Fruit fly (Drosophila melanogaster) whole organism, embryonic: ENCODE data around the gene CG6674.
A peak's percentile ranks its signal among the peaks of the same experiment; 100 is the strongest.

Source experiments
- CG11560 ChIP-seq: fragments of 200-800 bp; sonication (Bioruptor generic); IDR thresholded peaks from 3 replicates; pipeline ENCODE4 v1.3.6; 2022; ENCODE audit warnings: missing biosample characterization, missing genetic modification characterization
- CG12155 ChIP-seq: fragments of 200-800 bp; sonication (Bioruptor generic); optimal IDR thresholded peaks from 3 replicates; lab custom pipeline; 2016; ENCODE audit warnings: missing biosample characterization, missing genetic modification characterization
- CG12299 ChIP-seq: fragments of 200-800 bp; sonication (Bioruptor generic); optimal IDR thresholded peaks from 2 replicates; lab custom pipeline; 2018; ENCODE audit warnings: missing biosample characterization, mild to moderate bottlenecking, missing genetic modification characterization
- CG13775 ChIP-seq: fragments of 200-800 bp; sonication (Bioruptor generic); optimal IDR thresholded peaks from 3 replicates; lab custom pipeline; 2017; ENCODE audit warnings: missing biosample characterization, mild to moderate bottlenecking, missing genetic modification characterization
- CG14710 ChIP-seq: fragments of 200-800 bp; sonication (Bioruptor generic); optimal IDR thresholded peaks from 3 replicates; lab custom pipeline; 2019; ENCODE audit warnings: missing biosample characterization, mild to moderate bottlenecking, missing genetic modification characterization, moderate library complexity
- CG15514 ChIP-seq: fragments of 200-800 bp; sonication (Bioruptor generic); optimal IDR thresholded peaks from 3 replicates; lab custom pipeline; 2017; ENCODE audit warnings: missing biosample characterization, missing genetic modification characterization, mild to moderate bottlenecking, moderate library complexity, missing genetic modification reagents
- CG17359 ChIP-seq: fragments of 200-800 bp; sonication (Bioruptor generic); optimal IDR thresholded peaks from 3 replicates; lab custom pipeline; 2018; ENCODE audit warnings: missing biosample characterization, mild to moderate bottlenecking, missing genetic modification characterization, moderate library complexity
- CG18011 ChIP-seq: fragments of 200-800 bp; sonication (Bioruptor generic); optimal IDR thresholded peaks from 2 replicates; lab custom pipeline; 2017; ENCODE audit warnings: missing biosample characterization, missing genetic modification characterization, mild to moderate bottlenecking, moderate library complexity, missing genotype
- CG2678 ChIP-seq: fragments of 200-800 bp; sonication (Bioruptor generic); optimal IDR thresholded peaks from 3 replicates; lab custom pipeline; 2019; ENCODE audit warnings: missing biosample characterization, mild to moderate bottlenecking, missing genetic modification characterization, moderate library complexity
- CG2712 ChIP-seq: fragments of 200-800 bp; optimal IDR thresholded peaks from 3 replicates; lab custom pipeline; 2019; ENCODE audit warnings: missing biosample characterization, mild to moderate bottlenecking, missing genetic modification characterization, moderate library complexity
- CG2889 ChIP-seq: fragments of 200-800 bp; sonication (Bioruptor generic); IDR thresholded peaks from 3 replicates; pipeline ENCODE4 v1.3.6; 2022; ENCODE audit warnings: missing biosample characterization, missing genetic modification characterization
- CG31365 ChIP-seq: fragments of 200-800 bp; sonication (Bioruptor generic); optimal IDR thresholded peaks from 2 replicates; lab custom pipeline; 2018; ENCODE audit warnings: missing biosample characterization, mild to moderate bottlenecking, missing genetic modification characterization
- CG3163 ChIP-seq: fragments of 200-800 bp; sonication (Bioruptor generic); optimal IDR thresholded peaks from 3 replicates; lab custom pipeline; 2016; ENCODE audit warnings: missing biosample characterization, missing genetic modification characterization
- CG4707 ChIP-seq: fragments of 200-800 bp; sonication (Bioruptor generic); optimal IDR thresholded peaks from 2 replicates; lab custom pipeline; 2018; ENCODE audit warnings: missing biosample characterization, mild to moderate bottlenecking, missing genetic modification characterization, moderate library complexity
- CG6683 ChIP-seq: fragments of 200-800 bp; sonication (Bioruptor generic); optimal IDR thresholded peaks from 2 replicates; lab custom pipeline; 2017; ENCODE audit warnings: missing biosample characterization, mild to moderate bottlenecking, missing genetic modification characterization, missing genetic modification reagents
- CG8765 ChIP-seq: fragments of 200-800 bp; sonication (Bioruptor generic); IDR thresholded peaks from 2 replicates; pipeline ENCODE4 v1.3.6; 2022; ENCODE audit warnings: missing biosample characterization, missing genetic modification characterization
- CG8944 ChIP-seq: fragments of 200-800 bp; sonication (Bioruptor generic); optimal IDR thresholded peaks from 3 replicates; lab custom pipeline; 2016; ENCODE audit warnings: missing biosample characterization, missing genetic modification characterization
- CG9727 ChIP-seq: fragments of 200-800 bp; sonication (Bioruptor generic); optimal IDR thresholded peaks from 3 replicates; lab custom pipeline; 2017; ENCODE audit warnings: missing biosample characterization, mild to moderate bottlenecking, missing genetic modification characterization
- CG9817 ChIP-seq: fragments of 200-800 bp; sonication (Bioruptor generic); optimal IDR thresholded peaks from 2 replicates; lab custom pipeline; 2018; ENCODE audit warnings: missing biosample characterization, mild to moderate bottlenecking, missing genetic modification characterization, moderate library complexity
- CoRest ChIP-seq: fragments of 200-800 bp; sonication (Bioruptor generic); optimal IDR thresholded peaks from 3 replicates; lab custom pipeline; 2018; ENCODE audit warnings: missing biosample characterization, mild to moderate bottlenecking, missing genetic modification characterization, moderate library complexity
- Fer1 ChIP-seq: fragments of 200-800 bp; sonication (Bioruptor generic); optimal IDR thresholded peaks from 2 replicates; lab custom pipeline; 2017; ENCODE audit warnings: missing biosample characterization, mild to moderate bottlenecking, missing genetic modification characterization
- Hr51 ChIP-seq, 2 experiments: fragments of 200-800 bp; sonication (Bioruptor generic); optimal IDR thresholded peaks; 2 replicates in 1 of 2; 3 replicates in 1 of 2; lab custom pipeline; 2016 to 2018; ENCODE audit warnings: missing biosample characterization in 2 of 2, missing genetic modification characterization in 2 of 2, mild to moderate bottlenecking in 1 of 2, moderate library complexity in 1 of 2
- Lhr ChIP-seq: fragments of 200-800 bp; sonication (Bioruptor generic); optimal IDR thresholded peaks from 3 replicates; lab custom pipeline; 2017; ENCODE audit warnings: mild to moderate bottlenecking, missing biosample characterization, missing genetic modification reagents, missing genetic modification characterization
- Max ChIP-seq: fragments of 200-800 bp; sonication (Bioruptor generic); optimal IDR thresholded peaks from 2 replicates; lab custom pipeline; 2016; ENCODE audit warnings: missing biosample characterization, mild to moderate bottlenecking, missing genetic modification characterization
- Myb ChIP-seq: fragments of 200-800 bp; sonication (Bioruptor generic); optimal IDR thresholded peaks from 2 replicates; lab custom pipeline; 2016; ENCODE audit warnings: missing biosample characterization, missing genetic modification characterization
- NC2α ChIP-seq: fragments of 200-800 bp; sonication (Bioruptor generic); optimal IDR thresholded peaks from 2 replicates; lab custom pipeline; 2016; ENCODE audit warnings: missing biosample characterization, missing genetic modification characterization
- Pdp1 ChIP-seq, 2 experiments: fragments of 200-800 bp; sonication (Bioruptor generic); optimal IDR thresholded peaks; 3 replicates each; lab custom pipeline; 2016; ENCODE audit warnings: missing biosample characterization in 2 of 2, missing genetic modification characterization in 2 of 2, mild to moderate bottlenecking in 1 of 2, moderate library complexity in 1 of 2
- Ravus ChIP-seq: fragments of 200-800 bp; sonication (Bioruptor generic); IDR thresholded peaks from 2 replicates; pipeline ENCODE4 v1.3.6; 2022; ENCODE audit warnings: missing biosample characterization, missing genetic modification characterization
- Side ChIP-seq: fragments of 200-800 bp; sonication (Bioruptor generic); optimal IDR thresholded peaks from 2 replicates; lab custom pipeline; 2016; ENCODE audit warnings: missing biosample characterization, missing genetic modification characterization
- Usf ChIP-seq: fragments of 200-800 bp; sonication (Bioruptor generic); optimal IDR thresholded peaks from 2 replicates; lab custom pipeline; 2017; ENCODE audit warnings: missing genotype, missing biosample characterization, missing genetic modification characterization
- Xrp1 ChIP-seq: fragments of 200-800 bp; sonication (Bioruptor generic); IDR thresholded peaks from 2 replicates; pipeline ENCODE4 v1.3.6; 2022; ENCODE audit warnings: missing biosample characterization, missing genetic modification characterization
- bbx ChIP-seq: fragments of 200-800 bp; sonication (Bioruptor generic); IDR thresholded peaks from 2 replicates; pipeline ENCODE4 v1.3.6; 2022; ENCODE audit warnings: missing biosample characterization, missing genetic modification characterization; ENCODE audit not compliant: partially characterized antibody
- cg ChIP-seq: fragments of 200-800 bp; sonication (Bioruptor generic); optimal IDR thresholded peaks from 3 replicates; lab custom pipeline; 2019; ENCODE audit warnings: missing biosample characterization, mild to moderate bottlenecking, missing genetic modification characterization, moderate library complexity
- crc ChIP-seq: fragments of 200-800 bp; sonication (Bioruptor generic); optimal IDR thresholded peaks from 2 replicates; lab custom pipeline; 2016; ENCODE audit warnings: missing biosample characterization, missing genetic modification characterization
- emc ChIP-seq: fragments of 200-800 bp; sonication (Bioruptor generic); optimal IDR thresholded peaks from 2 replicates; lab custom pipeline; 2016; ENCODE audit warnings: missing biosample characterization, missing genetic modification characterization
- ems ChIP-seq: fragments of 200-800 bp; sonication (Bioruptor generic); optimal IDR thresholded peaks from 3 replicates; lab custom pipeline; 2016; ENCODE audit warnings: missing biosample characterization, missing genetic modification characterization
- grau ChIP-seq: fragments of 200-800 bp; optimal IDR thresholded peaks from 3 replicates; lab custom pipeline; 2019; ENCODE audit warnings: missing biosample characterization, mild to moderate bottlenecking, missing genetic modification characterization, moderate library complexity
- hb ChIP-seq: fragments of 200-800 bp; sonication (Bioruptor generic); IDR thresholded peaks from 3 replicates; pipeline ENCODE4 v1.3.6; 2022; ENCODE audit warnings: missing biosample characterization, missing genetic modification characterization; ENCODE audit not compliant: partially characterized antibody
- hth ChIP-seq: fragments of >200 bp; optimal IDR thresholded peaks from 2 replicates; lab custom pipeline; 2017; ENCODE audit warnings: inconsistent platforms
- mam ChIP-seq: fragments of 200-800 bp; sonication (Bioruptor generic); optimal IDR thresholded peaks from 3 replicates; lab custom pipeline; 2016; ENCODE audit warnings: missing biosample characterization, missing genetic modification characterization
- psq ChIP-seq: fragments of 200-800 bp; sonication (Bioruptor generic); optimal IDR thresholded peaks from 2 replicates; lab custom pipeline; 2017; ENCODE audit warnings: missing biosample characterization, missing genetic modification characterization
- pum ChIP-seq: fragments of 200-800 bp; sonication (Bioruptor generic); optimal IDR thresholded peaks from 2 replicates; lab custom pipeline; 2016; ENCODE audit warnings: missing biosample characterization, missing genetic modification characterization
- pzg ChIP-seq: fragments of 200-800 bp; sonication (Bioruptor generic); optimal IDR thresholded peaks from 3 replicates; lab custom pipeline; 2018; ENCODE audit warnings: missing biosample characterization, mild to moderate bottlenecking, missing genetic modification characterization, moderate library complexity
- repo ChIP-seq: fragments of 200-800 bp; sonication (Bioruptor generic); optimal IDR thresholded peaks from 2 replicates; lab custom pipeline; 2016; ENCODE audit warnings: missing biosample characterization, missing genetic modification characterization
- schlank ChIP-seq: fragments of 200-800 bp; sonication (Bioruptor generic); optimal IDR thresholded peaks from 2 replicates; lab custom pipeline; 2018; ENCODE audit warnings: missing biosample characterization, mild to moderate bottlenecking, missing genetic modification characterization
- sima ChIP-seq: fragments of 200-800 bp; sonication (Bioruptor generic); optimal IDR thresholded peaks from 2 replicates; lab custom pipeline; 2016; ENCODE audit warnings: missing biosample characterization, missing genetic modification characterization
- unpg ChIP-seq: fragments of 200-800 bp; sonication (Bioruptor generic); optimal IDR thresholded peaks from 3 replicates; lab custom pipeline; 2018; ENCODE audit warnings: missing biosample characterization, mild to moderate bottlenecking, missing genetic modification characterization, moderate library complexity
- vfl ChIP-seq: fragments of 200-800 bp; sonication (Bioruptor generic); optimal IDR thresholded peaks from 2 replicates; lab custom pipeline; 2016; ENCODE audit warnings: missing biosample characterization, missing genetic modification characterization
- z ChIP-seq: fragments of 200-800 bp; sonication (Bioruptor generic); IDR thresholded peaks from 3 replicates; pipeline ENCODE4 v1.3.6; 2022; ENCODE audit warnings: missing biosample characterization, missing genetic modification characterization

The CG6674 gene

dm6 chr3L:9972007-9972856 lies at the start of gene CG6674, which contains the start of the genes CG42455 and vnc:
TSS of gene CG6674 (minus strand) at chr3L:9972054.
TSS of gene CG42455 (plus strand) at chr3L:9972312.
TSS of gene vnc (plus strand) at chr3L:9972312.
- peak; percentile 11 for TF ChIP-seq CG15514 (GFP tag; lab: Kevin White, UChicago)
- TF ChIP-seq CG18011 (GFP tag; lab: Kevin White, UChicago) = peak; percentile 7
- TF ChIP-seq CG12299 (tag; lab: Kevin White, UChicago) = no peak
- no peak for TF ChIP-seq NC2α
- TF ChIP-seq CG2712 (tag; lab: Kevin White, UChicago) = no peak
- TF ChIP-seq CoRest = no peak
- TF ChIP-seq CG11560 (tag; lab: Robert Waterston, UW) = no peak
- no peak for TF ChIP-seq hb
- peak; percentile 34 for TF ChIP-seq mam (GFP tag; lab: Kevin White, UChicago)
- TF ChIP-seq CG17359 = peak; percentile 13
- TF ChIP-seq unpg (GFP tag; lab: Kevin White, UChicago) = peak; percentile 13
- TF ChIP-seq CG8944 (GFP tag; lab: Kevin White, UChicago) = no peak
- no peak for TF ChIP-seq repo (GFP tag; lab: Kevin White, UChicago)
- TF ChIP-seq CG8765 (GFP tag; lab: Robert Waterston, UW) = no peak
- peak; percentile 51 for TF ChIP-seq Xrp1
- no peak for TF ChIP-seq vfl (GFP tag; lab: Kevin White, UChicago)
- peak; percentile 13 for TF ChIP-seq CG9727 (GFP tag; lab: Kevin White, UChicago)
- TF ChIP-seq Side = no peak
- TF ChIP-seq CG31365 (tag; lab: Kevin White, UChicago) = no peak
- TF ChIP-seq CG14710 (tag; lab: Kevin White, UChicago) = peak; percentile 34
- peak; percentile 26 for TF ChIP-seq ems
- TF ChIP-seq psq = no peak
- peak; percentile 20 for TF ChIP-seq Lhr (GFP tag; lab: Kevin White, UChicago)
- TF ChIP-seq Pdp1 (GFP tag; optimal IDR thresholded peaks at IDR 0.05; lab: Kevin White, UChicago) = peak; percentile 27 to 47
- TF ChIP-seq emc (GFP tag; lab: Kevin White, UChicago) = peak; percentile 11
- no peak for TF ChIP-seq z (GFP tag; lab: Robert Waterston, UW)
- peak; percentile 18 for TF ChIP-seq CG12155 (GFP tag; lab: Kevin White, UChicago)
- TF ChIP-seq CG9817 (tag; lab: Kevin White, UChicago) = peak; percentile 12
- no peak for TF ChIP-seq Myb (GFP tag; lab: Kevin White, UChicago)
- peak; percentile 41 for TF ChIP-seq Max (GFP tag; lab: Kevin White, UChicago)
- no peak for TF ChIP-seq CG3163 (GFP tag; lab: Kevin White, UChicago)
- no peak for TF ChIP-seq CG6683
- TF ChIP-seq bbx (GFP tag; lab: Robert Waterston, UW) = 0 out of 2 replicates have a peak, but pooled peaks have one; percentile 15
- TF ChIP-seq CG4707 (GFP tag; lab: Kevin White, UChicago) = no peak
- TF ChIP-seq CG2889 (GFP tag; lab: Robert Waterston, UW) = no peak
- no peak for TF ChIP-seq crc (GFP tag; lab: Kevin White, UChicago)
- TF ChIP-seq pum (GFP tag; lab: Kevin White, UChicago) = no peak
- TF ChIP-seq Fer1 (GFP tag; lab: Kevin White, UChicago) = peak; percentile 16
- no peak for TF ChIP-seq schlank (tag; lab: Kevin White, UChicago)
- TF ChIP-seq grau (tag; lab: Kevin White, UChicago) = no peak
- TF ChIP-seq Hr51 (GFP tag; optimal IDR thresholded peaks at IDR 0.05; lab: Kevin White, UChicago) = peak in 1 of 2 experiments; percentile 19
- TF ChIP-seq Usf (GFP tag; lab: Kevin White, UChicago) = no peak
- TF ChIP-seq cg (GFP tag; lab: Kevin White, UChicago) = no peak
- peak; percentile 55 for TF ChIP-seq pzg (GFP tag; lab: Kevin White, UChicago)
- no peak for TF ChIP-seq hth (lab: Kevin White, UChicago)
- TF ChIP-seq CG13775 (GFP tag; lab: Kevin White, UChicago) = peak; percentile 27
- TF ChIP-seq sima = no peak
- no peak for TF ChIP-seq CG2678 (tag; lab: Kevin White, UChicago)
- no peak for TF ChIP-seq Ravus
